Worm (Caenorhabditis elegans) whole organism, mixed stage, embryonic: ENCODE measurements around the gene lys-2.

Source experiments
- M03D4.4 ChIP-seq: sonication (generic microtip); optimal IDR thresholded peaks from 2 replicates; lab custom pipeline; 2017; ENCODE audit warnings: mild to moderate bottlenecking, missing genetic modification characterization, missing compliant biosample characterization
- bed-3 ChIP-seq: fragments of 200-800 bp; sonication (Bioruptor generic); optimal IDR thresholded peaks from 3 replicates; lab custom pipeline; 2018; ENCODE audit warnings: mild to moderate bottlenecking, missing genetic modification characterization, moderate library complexity, missing compliant biosample characterization
- blmp-1 ChIP-seq: fragments of 150-350 bp; optimal IDR thresholded peaks from 2 replicates; lab custom pipeline; 2014; ENCODE audit warnings: missing biosample characterization, missing genetic modification characterization
- ceh-39 ChIP-seq: fragments of 150-350 bp; optimal IDR thresholded peaks from 2 replicates; lab custom pipeline; 2014; ENCODE audit warnings: missing biosample characterization, missing genetic modification characterization
- ceh-43 ChIP-seq: fragments of 200-800 bp; sonication (Bioruptor generic); optimal IDR thresholded peaks from 2 replicates; lab custom pipeline; 2018; ENCODE audit warnings: mild to moderate bottlenecking, missing genetic modification characterization, moderate library complexity, missing compliant biosample characterization
- ceh-83 ChIP-seq: fragments of 200-800 bp; sonication (Bioruptor generic); optimal IDR thresholded peaks from 2 replicates; lab custom pipeline; 2018; ENCODE audit warnings: mild to moderate bottlenecking, missing genetic modification characterization, missing compliant biosample characterization
- ces-1 ChIP-seq: fragments of 150-350 bp; optimal IDR thresholded peaks from 2 replicates; lab custom pipeline; 2014; ENCODE audit warnings: missing biosample characterization, missing genetic modification reagents, missing genetic modification characterization
- cnd-1 ChIP-seq: fragments of 200-800 bp; sonication (Bioruptor generic); optimal IDR thresholded peaks from 2 replicates; lab custom pipeline; 2018; ENCODE audit warnings: mild to moderate bottlenecking, missing genetic modification characterization, missing compliant biosample characterization
- elt-1 ChIP-seq: sonication (generic microtip); optimal IDR thresholded peaks from 2 replicates; lab custom pipeline; 2017; ENCODE audit warnings: missing genetic modification characterization, mild to moderate bottlenecking, missing compliant biosample characterization, antibody characterized with exemption, moderate library complexity, borderline replicate concordance; ENCODE audit not compliant: insufficient read depth
- elt-3 ChIP-seq: fragments of 150-350 bp; optimal IDR thresholded peaks from 2 replicates; lab custom pipeline; 2014; ENCODE audit warnings: missing biosample characterization, missing genetic modification characterization
- flh-1 ChIP-seq: fragments of 200-800 bp; sonication (Bioruptor generic); optimal IDR thresholded peaks from 2 replicates; lab custom pipeline; 2018; ENCODE audit warnings: mild to moderate bottlenecking, missing genetic modification characterization, moderate library complexity, missing compliant biosample characterization
- ham-2 ChIP-seq: fragments of 200-800 bp; sonication (Bioruptor generic); optimal IDR thresholded peaks from 2 replicates; lab custom pipeline; 2018; ENCODE audit warnings: mild to moderate bottlenecking, missing genetic modification characterization, missing compliant biosample characterization
- hlh-1 ChIP-seq: fragments of 150-350 bp; optimal IDR thresholded peaks from 2 replicates; lab custom pipeline; 2014; ENCODE audit warnings: missing biosample characterization, missing genetic modification reagents, missing genetic modification characterization
- lin-13 ChIP-seq: fragments of 150-350 bp; optimal IDR thresholded peaks from 2 replicates; lab custom pipeline; 2014; ENCODE audit warnings: missing biosample characterization, missing genetic modification characterization
- lin-32 ChIP-seq: fragments of 200-800 bp; sonication (Bioruptor generic); optimal IDR thresholded peaks from 2 replicates; lab custom pipeline; 2018; ENCODE audit warnings: mild to moderate bottlenecking, missing genetic modification characterization, missing compliant biosample characterization
- lsy-2 ChIP-seq: fragments of 150-350 bp; optimal IDR thresholded peaks from 2 replicates; lab custom pipeline; 2014; ENCODE audit warnings: missing biosample characterization, missing genetic modification characterization
- mab-5 ChIP-seq: fragments of 150-350 bp; optimal IDR thresholded peaks from 2 replicates; lab custom pipeline; 2014; ENCODE audit warnings: missing biosample characterization, missing genetic modification characterization
- mep-1 ChIP-seq: fragments of 150-350 bp; optimal IDR thresholded peaks from 2 replicates; lab custom pipeline; 2017; ENCODE audit warnings: missing biosample characterization, missing genetic modification reagents, missing genetic modification characterization, inconsistent platforms
- nhr-12 ChIP-seq: fragments of 150-350 bp; optimal IDR thresholded peaks from 2 replicates; lab custom pipeline; 2014; ENCODE audit warnings: missing biosample characterization, missing genetic modification characterization
- nhr-2 ChIP-seq: fragments of 150-350 bp; optimal IDR thresholded peaks from 2 replicates; lab custom pipeline; 2014; ENCODE audit warnings: missing biosample characterization, missing genetic modification characterization
- nhr-237 ChIP-seq: fragments of 150-350 bp; optimal IDR thresholded peaks from 2 replicates; lab custom pipeline; 2014; ENCODE audit warnings: missing biosample characterization, missing genetic modification characterization
- nhr-28 ChIP-seq: fragments of 150-350 bp; optimal IDR thresholded peaks from 2 replicates; lab custom pipeline; 2014; ENCODE audit warnings: missing biosample characterization, missing genetic modification characterization
- nhr-76 ChIP-seq: sonication (generic microtip); optimal IDR thresholded peaks from 2 replicates; lab custom pipeline; 2017; ENCODE audit warnings: missing biosample characterization, missing genetic modification characterization
- pha-4 ChIP-seq: fragments of 150-350 bp; optimal IDR thresholded peaks from 2 replicates; lab custom pipeline; 2018; ENCODE audit warnings: missing biosample characterization, missing genetic modification reagents, missing genetic modification characterization
- snpc-4 ChIP-seq: fragments of 150-350 bp; optimal IDR thresholded peaks from 2 replicates; lab custom pipeline; 2014; ENCODE audit warnings: missing biosample characterization, missing genetic modification characterization
- tbx-8 ChIP-seq: fragments of 200-800 bp; sonication (Bioruptor generic); optimal IDR thresholded peaks from 2 replicates; lab custom pipeline; 2018; ENCODE audit warnings: mild to moderate bottlenecking, missing genetic modification characterization, moderate library complexity, missing compliant biosample characterization
- unc-120 ChIP-seq: sonication (generic microtip); optimal IDR thresholded peaks from 2 replicates; lab custom pipeline; 2017; ENCODE audit warnings: missing genetic modification characterization, missing compliant biosample characterization; ENCODE audit not compliant: poor library complexity, severe bottlenecking
- unc-39 ChIP-seq: fragments of 150-350 bp; optimal IDR thresholded peaks from 2 replicates; lab custom pipeline; 2014; ENCODE audit warnings: missing biosample characterization, missing genetic modification characterization
- unc-62 ChIP-seq: fragments of 150-350 bp; optimal IDR thresholded peaks from 2 replicates; lab custom pipeline; 2014; ENCODE audit warnings: missing biosample characterization, missing genetic modification reagents, missing genetic modification characterization
- zip-8 ChIP-seq: fragments of 150-350 bp; optimal IDR thresholded peaks from 2 replicates; lab custom pipeline; 2014; ENCODE audit warnings: missing biosample characterization, missing genetic modification characterization
- ztf-11 ChIP-seq: fragments of 150-350 bp; optimal IDR thresholded peaks from 2 replicates; lab custom pipeline; 2014; ENCODE audit warnings: missing biosample characterization, missing genetic modification characterization

lys-2 gene

ce11 chrV:10294549-10294948 lies 13.3 kb upstream of the lys-2 start, which contains the start of gene col-150:
Gene col-150, minus strand, starts transcription at chrV:10294649.
- TF ChIP-seq pha-4 (tag; lab: Kevin White, UChicago) (no peak), mab-5 (tag; lab: Kevin White, UChicago) (no peak), flh-1 (GFP tag; lab: Kevin White, UChicago) (no peak), ceh-39 (tag; lab: Kevin White, UChicago) (no peak), zip-8 (tag; lab: Kevin White, UChicago) (no peak), bed-3 (GFP tag; lab: Kevin White, UChicago) (no peak), ces-1 (no peak), elt-1 (tag; lab: Kevin White, UChicago) (no peak), ham-2 (no peak), nhr-237 (tag; lab: Kevin White, UChicago) (no peak), cnd-1 (tag; lab: Kevin White, UChicago) (no peak), ztf-11 (tag; lab: Kevin White, UChicago) (no peak), unc-39 (tag; lab: Kevin White, UChicago) (no peak), tbx-8 (no peak), lsy-2 (tag; lab: Kevin White, UChicago) (no peak), nhr-76 (no peak), unc-62 (GFP tag; lab: Kevin White, UChicago) (no peak), unc-120 (no peak), mep-1 (tag; lab: Kevin White, UChicago) (no peak)

- TF ChIP-seq unc-62 (GFP tag; lab: Kevin White, UChicago), result no peak
- TF ChIP-seq ces-1, result no peak
- TF ChIP-seq lin-32 (GFP tag; lab: Kevin White, UChicago), result no peak
- no peak for TF ChIP-seq hlh-1
- no peak for TF ChIP-seq mep-1 (tag; lab: Kevin White, UChicago)
- TF ChIP-seq mab-5 (tag; lab: Kevin White, UChicago), result no peak
- no peak for TF ChIP-seq nhr-76
- no peak for TF ChIP-seq elt-1 (tag; lab: Kevin White, UChicago)
- TF ChIP-seq ceh-83 (GFP tag; lab: Kevin White, UChicago), result no peak
- TF ChIP-seq zip-8 (tag; lab: Kevin White, UChicago), result no peak
- no peak for TF ChIP-seq lsy-2 (tag; lab: Kevin White, UChicago)
- TF ChIP-seq bed-3 (GFP tag; lab: Kevin White, UChicago), result no peak
- TF ChIP-seq tbx-8, result no peak
- TF ChIP-seq nhr-2 (tag; lab: Kevin White, UChicago), result no peak
- TF ChIP-seq unc-120, result no peak
- TF ChIP-seq lin-13 (tag; lab: Kevin White, UChicago), result no peak
Measured at ce11 chrV:10292819-10293357, 11.6 kb upstream of the lys-2 start, which contains the start of gene col-149. Gene col-149, minus strand, starts transcription at chrV:10292869.

DNA sequence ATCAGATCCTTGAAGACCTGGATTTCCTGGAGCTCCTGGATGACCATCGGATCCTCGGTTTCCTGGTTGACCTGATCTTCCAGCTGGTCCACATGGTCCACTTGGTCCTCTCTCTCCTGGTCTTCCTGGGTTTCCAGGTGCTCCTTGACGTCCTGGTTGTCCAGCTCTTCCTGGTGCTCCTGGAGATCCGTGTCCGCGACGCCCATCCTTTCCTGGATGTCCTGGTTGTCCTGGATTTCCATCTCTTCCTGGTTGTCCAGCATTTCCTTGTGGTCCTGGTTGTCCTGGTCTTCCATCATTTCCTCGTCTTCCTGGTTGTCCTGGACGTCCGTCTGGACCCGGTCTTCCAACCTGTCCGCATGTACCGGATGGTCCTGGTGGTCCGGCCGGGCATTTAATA lies 10.6 kb upstream of the lys-2 start:
- TF ChIP-seq nhr-2 (tag; lab: Kevin White, UChicago), result no peak
- no peak for TF ChIP-seq tbx-8
- no peak for TF ChIP-seq zip-8 (tag; lab: Kevin White, UChicago)
- no peak for TF ChIP-seq M03D4.4
- no peak for TF ChIP-seq bed-3 (GFP tag; lab: Kevin White, UChicago)
- TF ChIP-seq ceh-43 (GFP tag; lab: Kevin White, UChicago), result no peak
- no peak for TF ChIP-seq cnd-1 (tag; lab: Kevin White, UChicago)
- TF ChIP-seq blmp-1 (tag; lab: Kevin White, UChicago), result no peak
- TF ChIP-seq nhr-237 (tag; lab: Kevin White, UChicago), result no peak
- TF ChIP-seq ceh-83 (GFP tag; lab: Kevin White, UChicago), result no peak
- no peak for TF ChIP-seq elt-3
- no peak for TF ChIP-seq nhr-12

- TF ChIP-seq nhr-12, result no peak
- TF ChIP-seq snpc-4, result no peak
- no peak for TF ChIP-seq lsy-2 (tag; lab: Kevin White, UChicago)
- no peak for TF ChIP-seq mep-1 (tag; lab: Kevin White, UChicago)
- TF ChIP-seq tbx-8, result no peak
- no peak for TF ChIP-seq nhr-76
- TF ChIP-seq cnd-1 (tag; lab: Kevin White, UChicago), result no peak
- no peak for TF ChIP-seq blmp-1 (tag; lab: Kevin White, UChicago)
- no peak for TF ChIP-seq nhr-237 (tag; lab: Kevin White, UChicago)
- no peak for TF ChIP-seq ham-2
- no peak for TF ChIP-seq nhr-28
- no peak for TF ChIP-seq hlh-1
- TF ChIP-seq, all 35 proteins: peak for 0
Measured at ce11 chrV:10289743-10290142, 8.5 kb upstream of the lys-2 start, which contains the start of gene B0024.15. Gene B0024.15, plus strand, starts transcription at chrV:10290043.
